Worm (Caenorhabditis elegans): ENCODE results near the gene gtf-2H3.

ce11 chrIII:10093093-10093492 is 26.9 kb downstream of the gtf-2H3 start:
- TF ChIP-seq ttx-3 (tag; optimal IDR thresholded peaks at IDR 0.05) (no peak), C08G9.2 (tag; optimal IDR thresholded peaks at IDR 0.05) (no peak), lim-6 (tag; optimal IDR thresholded peaks at IDR 0.05) (no peak), ahr-1 (tag; optimal IDR thresholded peaks at IDR 0.05) (no peak), unc-55 (GFP tag; optimal IDR thresholded peaks at IDR 0.05) (no peak), pag-3 (tag; optimal IDR thresholded peaks at IDR 0.05; ENCODE audit: borderline replicate concordance) (no peak)

Measured in whole organism, late embryonic.